Worm (Caenorhabditis elegans) whole organism, L2 larva: ENCODE results near the gene C31H2.14.

Source experiments
- egl-27 ChIP-seq: sonication (generic microtip); optimal IDR thresholded peaks from 3 replicates; lab custom pipeline; 2017; ENCODE audit warnings: missing biosample characterization, missing genetic modification reagents, missing genetic modification characterization
- fos-1 ChIP-seq: fragments of 150-350 bp; optimal IDR thresholded peaks from 2 replicates; lab custom pipeline; 2014; ENCODE audit warnings: missing biosample characterization, missing genetic modification characterization
- lsy-2 ChIP-seq, 2 experiments: fragments of 150-350 bp in 1 of 2; sonication (generic microtip) in 1 of 2; optimal IDR thresholded peaks; 2 replicates each; lab custom pipeline; 2014 to 2017; ENCODE audit warnings: missing biosample characterization in 2 of 2, missing genetic modification characterization in 2 of 2
- nhr-12 ChIP-seq: fragments of 150-350 bp; optimal IDR thresholded peaks from 2 replicates; lab custom pipeline; 2014; ENCODE audit warnings: missing biosample characterization, missing genetic modification characterization
- sem-4 ChIP-seq: fragments of 150-350 bp; optimal IDR thresholded peaks from 2 replicates; lab custom pipeline; 2014; ENCODE audit warnings: missing biosample characterization, missing genetic modification reagents, missing genetic modification characterization

- peak in 1 of 2 experiments; percentile 32 for TF ChIP-seq lsy-2 (tag; optimal IDR thresholded peaks at IDR 0.05; lab: Kevin White, UChicago)
- TF ChIP-seq nhr-12 (tag; lab: Kevin White, UChicago): no peak
- peak; percentile 69 for TF ChIP-seq sem-4 (tag; lab: Kevin White, UChicago)
- TF ChIP-seq fos-1 (tag; lab: Kevin White, UChicago): peak; percentile 55
- no peak for TF ChIP-seq egl-27
Observed at ce11 chrX:5119246-5119645, 28.8 kb upstream of the C31H2.14 start.
